Worm (Caenorhabditis elegans) whole organism, mixed stage, embryonic: Measurements from ENCODE around the gene unc-42.

Source experiments
- blmp-1 ChIP-seq: fragments of 150-350 bp; optimal IDR thresholded peaks from 2 replicates; lab custom pipeline; 2014; ENCODE audit warnings: missing biosample characterization, missing genetic modification characterization
- elt-1 ChIP-seq: sonication (generic microtip); optimal IDR thresholded peaks from 2 replicates; lab custom pipeline; 2017; ENCODE audit warnings: missing genetic modification characterization, mild to moderate bottlenecking, missing compliant biosample characterization, antibody characterized with exemption, moderate library complexity, borderline replicate concordance; ENCODE audit not compliant: insufficient read depth
- elt-3 ChIP-seq: fragments of 150-350 bp; optimal IDR thresholded peaks from 2 replicates; lab custom pipeline; 2014; ENCODE audit warnings: missing biosample characterization, missing genetic modification characterization
- lin-13 ChIP-seq: fragments of 150-350 bp; optimal IDR thresholded peaks from 2 replicates; lab custom pipeline; 2014; ENCODE audit warnings: missing biosample characterization, missing genetic modification characterization
- mep-1 ChIP-seq: fragments of 150-350 bp; optimal IDR thresholded peaks from 2 replicates; lab custom pipeline; 2017; ENCODE audit warnings: missing biosample characterization, missing genetic modification reagents, missing genetic modification characterization, inconsistent platforms
- nhr-12 ChIP-seq: fragments of 150-350 bp; optimal IDR thresholded peaks from 2 replicates; lab custom pipeline; 2014; ENCODE audit warnings: missing biosample characterization, missing genetic modification characterization
- nhr-2 ChIP-seq: fragments of 150-350 bp; optimal IDR thresholded peaks from 2 replicates; lab custom pipeline; 2014; ENCODE audit warnings: missing biosample characterization, missing genetic modification characterization
- nhr-237 ChIP-seq: fragments of 150-350 bp; optimal IDR thresholded peaks from 2 replicates; lab custom pipeline; 2014; ENCODE audit warnings: missing biosample characterization, missing genetic modification characterization
- pha-4 ChIP-seq: fragments of 150-350 bp; optimal IDR thresholded peaks from 2 replicates; lab custom pipeline; 2018; ENCODE audit warnings: missing biosample characterization, missing genetic modification reagents, missing genetic modification characterization
- sem-2 ChIP-seq: fragments of 200-800 bp; sonication (Bioruptor generic); optimal IDR thresholded peaks from 2 replicates; lab custom pipeline; 2018; ENCODE audit warnings: mild to moderate bottlenecking, missing genetic modification characterization, missing compliant biosample characterization
- snpc-4 ChIP-seq: fragments of 150-350 bp; optimal IDR thresholded peaks from 2 replicates; lab custom pipeline; 2014; ENCODE audit warnings: missing biosample characterization, missing genetic modification characterization
- unc-120 ChIP-seq: sonication (generic microtip); optimal IDR thresholded peaks from 2 replicates; lab custom pipeline; 2017; ENCODE audit warnings: missing genetic modification characterization, missing compliant biosample characterization; ENCODE audit not compliant: poor library complexity, severe bottlenecking
- ztf-11 ChIP-seq: fragments of 150-350 bp; optimal IDR thresholded peaks from 2 replicates; lab custom pipeline; 2014; ENCODE audit warnings: missing biosample characterization, missing genetic modification characterization

- no peak for TF ChIP-seq nhr-12
- no peak for TF ChIP-seq nhr-237
- no peak for TF ChIP-seq ztf-11 (tag; lab: Kevin White, UChicago)
- no peak for TF ChIP-seq lin-13 (tag; lab: Kevin White, UChicago)
- TF ChIP-seq pha-4 (tag; lab: Kevin White, UChicago) = no peak
- no peak for TF ChIP-seq snpc-4
- no peak for TF ChIP-seq sem-2 (GFP tag; lab: Kevin White, UChicago)
- TF ChIP-seq blmp-1 (tag; lab: Kevin White, UChicago) = no peak
- TF ChIP-seq nhr-2 = no peak
- no peak for TF ChIP-seq mep-1
- no peak for TF ChIP-seq unc-120
- TF ChIP-seq elt-3 (tag; lab: Kevin White, UChicago) = no peak
- no peak for TF ChIP-seq elt-1
Measured at ce11 chrV:9750308-9750707, 18.9 kb downstream of the unc-42 start, which contains the start of gene F58E6.4.
